Worm (Caenorhabditis elegans): Measurements from ENCODE around the gene C55A1.1.

ce11 chrV:15610350-15610940, 11.2 kb upstream of the C55A1.1 start, which contains the start of the genes fbxa-153 and str-12:
- TF ChIP-seq elt-4 (tag; optimal IDR thresholded peaks at IDR 0.05) = no peak
- no peak for TF ChIP-seq T23F11.4 (GFP tag; optimal IDR thresholded peaks at IDR 0.05)
- TF ChIP-seq unc-86 (tag; optimal IDR thresholded peaks at IDR 0.05) = no peak
- TF ChIP-seq ceh-9 (tag; optimal IDR thresholded peaks at IDR 0.05) = no peak
- TF ChIP-seq ceh-14 (tag; optimal IDR thresholded peaks at IDR 0.05) = peak; percentile 74
- TF ChIP-seq ceh-30 (tag; optimal IDR thresholded peaks at IDR 0.05) = no peak
- no peak for TF ChIP-seq fkh-10 (GFP tag; optimal IDR thresholded peaks at IDR 0.05)
- no peak for TF ChIP-seq sdc-2 (tag; optimal IDR thresholded peaks at IDR 0.05)
- TF ChIP-seq unc-55 (GFP tag; optimal IDR thresholded peaks at IDR 0.05) = peak; percentile 19
- no peak for TF ChIP-seq lin-11 (tag; optimal IDR thresholded peaks at IDR 0.05)
- TF ChIP-seq hlh-15 (tag; optimal IDR thresholded peaks at IDR 0.05) = no peak
- no peak for TF ChIP-seq dmd-4 (tag; optimal IDR thresholded peaks at IDR 0.05; ENCODE audit: borderline replicate concordance)
- no peak for TF ChIP-seq rnt-1 (tag; optimal IDR thresholded peaks at IDR 0.05)
- TF ChIP-seq che-1 (tag; optimal IDR thresholded peaks at IDR 0.05) = no peak

All from whole organism, late embryonic.